Fruit fly (Drosophila melanogaster): ENCODE results near the gene Lnk.
A peak's percentile ranks its signal among the peaks of the same experiment; 100 is the strongest.

Lnk gene

DNA sequence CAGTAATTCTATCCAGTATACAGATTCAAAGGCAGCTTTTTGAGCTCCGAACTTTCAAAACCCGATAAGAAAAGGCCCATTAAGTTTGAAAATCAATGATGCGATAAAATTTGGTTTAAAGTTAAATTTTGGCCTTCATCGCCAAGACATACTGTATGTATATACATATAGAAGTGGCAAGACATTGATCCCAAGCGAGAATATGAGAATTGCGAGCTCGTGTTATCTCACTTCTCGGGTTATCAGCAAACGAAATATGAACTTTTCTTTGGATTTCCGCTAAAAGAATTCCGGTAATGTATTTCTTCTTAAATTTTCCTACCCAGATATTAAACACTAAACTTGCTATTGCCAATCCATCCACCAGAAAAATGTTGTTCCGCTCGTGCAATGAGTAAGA is 11.3 kb upstream of the Lnk start:
- TF ChIP-seq CG13204 (GFP tag; optimal IDR thresholded peaks at IDR 0.05) (no peak), EcR (GFP tag; optimal IDR thresholded peaks at IDR 0.05) (peak; percentile 78), CG4496 (GFP tag; IDR thresholded peaks at IDR 0.05) (no peak)

DNA sequence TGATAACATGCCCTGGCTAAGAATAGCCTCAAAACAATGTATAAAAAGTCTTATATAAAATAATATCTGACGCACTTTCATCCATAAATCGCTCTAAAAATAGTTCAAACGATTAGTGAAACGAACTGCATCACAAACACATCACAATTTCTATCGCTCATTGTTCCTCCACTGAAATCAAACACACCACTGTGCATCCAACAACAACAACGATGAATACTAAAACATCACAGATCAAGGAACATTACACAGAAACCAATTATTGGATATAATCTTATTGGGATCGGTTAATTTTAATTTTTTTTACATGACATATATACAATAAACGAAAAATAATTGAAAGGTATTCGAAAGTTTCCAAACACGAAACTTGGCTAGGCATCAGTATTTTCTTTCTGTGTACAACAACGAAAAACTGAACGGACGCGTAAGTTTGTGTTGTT is 9.0 kb upstream of the Lnk start:
- TF ChIP-seq CG8159 (tag; optimal IDR thresholded peaks at IDR 0.05) = peak; percentile 19
- peak; percentile 70 for TF ChIP-seq CG32121 (GFP tag; IDR thresholded peaks at IDR 0.05)
- TF ChIP-seq gl (tag; optimal IDR thresholded peaks at IDR 0.05) = no peak
- TF ChIP-seq CG8301 (tag; optimal IDR thresholded peaks at IDR 0.05) = peak; percentile 73
- TF ChIP-seq rn (GFP tag; IDR thresholded peaks at IDR 0.05) = peak; percentile 13; the same call in 1 of the 2 replicates
- peak; percentile 82 for TF ChIP-seq Ets98B (GFP tag; IDR thresholded peaks at IDR 0.05)
- TF ChIP-seq CG14655 (GFP tag; optimal IDR thresholded peaks at IDR 0.05) = peak; percentile 68
- TF ChIP-seq EcR (GFP tag; optimal IDR thresholded peaks at IDR 0.05) = no peak
- no peak for TF ChIP-seq CG15710 (tag; optimal IDR thresholded peaks at IDR 0.05)
- TF ChIP-seq CG10348 (GFP tag; IDR thresholded peaks at IDR 0.05) = no peak
- no peak for TF ChIP-seq Pif1B (GFP tag; optimal IDR thresholded peaks at IDR 0.05)
- TF ChIP-seq CG17806 (tag; optimal IDR thresholded peaks at IDR 0.05) = peak; percentile 1
- TF ChIP-seq CG9948 (tag; optimal IDR thresholded peaks at IDR 0.05) = no peak
- no peak for TF ChIP-seq CG34367 (tag; optimal IDR thresholded peaks at IDR 0.05)
- TF ChIP-seq CG12605 (GFP tag; IDR thresholded peaks at IDR 0.05) = peak; percentile 49; the same call in 1 of the 2 replicates
- TF ChIP-seq Pif1A (GFP tag; optimal IDR thresholded peaks at IDR 0.05) = peak; percentile 38
- no peak for TF ChIP-seq Snoo (tag; optimal IDR thresholded peaks at IDR 0.05)
- no peak for TF ChIP-seq D1 (tag; optimal IDR thresholded peaks at IDR 0.05)

DNA sequence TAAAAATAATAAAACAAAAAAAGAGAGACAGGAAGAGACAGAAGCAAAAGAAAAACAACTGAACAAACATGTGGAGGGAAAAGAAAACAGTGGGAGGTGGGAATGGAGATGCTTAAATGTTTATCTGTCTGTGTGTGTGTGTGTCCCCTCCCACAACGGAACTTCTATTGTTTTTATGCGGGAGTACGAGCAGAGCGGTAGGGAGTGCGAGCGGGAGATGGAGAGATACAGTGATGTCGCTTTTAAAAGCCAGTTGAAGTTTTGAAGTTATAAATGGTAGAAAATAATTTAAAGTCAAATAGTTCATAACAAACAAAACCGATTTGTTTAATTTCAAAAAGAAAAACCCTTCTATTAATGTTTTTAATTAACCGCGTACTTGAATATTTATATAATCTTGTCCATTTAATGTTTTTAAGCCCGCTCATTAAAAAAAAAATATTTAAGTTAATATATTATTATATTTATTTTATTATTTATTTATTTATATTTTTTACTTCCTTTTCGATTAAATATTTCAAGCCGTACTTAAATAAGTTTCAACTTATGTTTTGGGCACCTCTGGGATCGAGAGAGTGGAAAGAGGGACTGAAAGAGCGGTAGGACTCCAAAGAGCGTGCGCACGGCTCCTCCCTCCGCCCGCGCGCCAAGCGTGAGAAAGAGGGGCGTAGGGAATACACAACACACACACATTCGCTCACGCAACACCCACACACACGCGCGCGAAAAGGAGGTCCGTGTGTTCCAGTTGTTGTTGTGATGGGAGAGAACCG is 8.0 kb upstream of the Lnk start:
- TF ChIP-seq D1 (tag; optimal IDR thresholded peaks at IDR 0.05) (no peak), CG13204 (GFP tag; optimal IDR thresholded peaks at IDR 0.05) (peak; percentile 42), CG32121 (GFP tag; IDR thresholded peaks at IDR 0.05) (peak; percentile 59; the same call in 1 of the 2 replicates), EcR (GFP tag; optimal IDR thresholded peaks at IDR 0.05) (no peak), rn (GFP tag; IDR thresholded peaks at IDR 0.05) (0 out of 2 replicates have a peak, but pooled peaks have one; percentile 18), Pif1B (GFP tag; optimal IDR thresholded peaks at IDR 0.05) (peak; percentile 1), CG15710 (tag; optimal IDR thresholded peaks at IDR 0.05) (peak; percentile 59), CG17806 (tag; optimal IDR thresholded peaks at IDR 0.05) (peak; percentile 57), CG4496 (GFP tag; IDR thresholded peaks at IDR 0.05) (peak; percentile 61), CG8301 (tag; optimal IDR thresholded peaks at IDR 0.05) (no peak), CG8159 (tag; optimal IDR thresholded peaks at IDR 0.05) (peak; percentile 63), fd96Ca (GFP tag; IDR thresholded peaks at IDR 0.05) (no peak), Ets98B (GFP tag; IDR thresholded peaks at IDR 0.05) (peak; percentile 11; the same call in 1 of the 2 replicates), Snoo (tag; optimal IDR thresholded peaks at IDR 0.05) (peak; percentile 48), CG14655 (GFP tag; optimal IDR thresholded peaks at IDR 0.05) (peak; percentile 63), CG34367 (tag; optimal IDR thresholded peaks at IDR 0.05) (peak; percentile 14), Pif1A (GFP tag; optimal IDR thresholded peaks at IDR 0.05) (peak; percentile 4), CG12605 (GFP tag; IDR thresholded peaks at IDR 0.05) (peak; percentile 11), CG9948 (tag; optimal IDR thresholded peaks at IDR 0.05) (peak; percentile 67), CG10348 (GFP tag; IDR thresholded peaks at IDR 0.05) (no peak), gl (tag; optimal IDR thresholded peaks at IDR 0.05) (no peak)

DNA sequence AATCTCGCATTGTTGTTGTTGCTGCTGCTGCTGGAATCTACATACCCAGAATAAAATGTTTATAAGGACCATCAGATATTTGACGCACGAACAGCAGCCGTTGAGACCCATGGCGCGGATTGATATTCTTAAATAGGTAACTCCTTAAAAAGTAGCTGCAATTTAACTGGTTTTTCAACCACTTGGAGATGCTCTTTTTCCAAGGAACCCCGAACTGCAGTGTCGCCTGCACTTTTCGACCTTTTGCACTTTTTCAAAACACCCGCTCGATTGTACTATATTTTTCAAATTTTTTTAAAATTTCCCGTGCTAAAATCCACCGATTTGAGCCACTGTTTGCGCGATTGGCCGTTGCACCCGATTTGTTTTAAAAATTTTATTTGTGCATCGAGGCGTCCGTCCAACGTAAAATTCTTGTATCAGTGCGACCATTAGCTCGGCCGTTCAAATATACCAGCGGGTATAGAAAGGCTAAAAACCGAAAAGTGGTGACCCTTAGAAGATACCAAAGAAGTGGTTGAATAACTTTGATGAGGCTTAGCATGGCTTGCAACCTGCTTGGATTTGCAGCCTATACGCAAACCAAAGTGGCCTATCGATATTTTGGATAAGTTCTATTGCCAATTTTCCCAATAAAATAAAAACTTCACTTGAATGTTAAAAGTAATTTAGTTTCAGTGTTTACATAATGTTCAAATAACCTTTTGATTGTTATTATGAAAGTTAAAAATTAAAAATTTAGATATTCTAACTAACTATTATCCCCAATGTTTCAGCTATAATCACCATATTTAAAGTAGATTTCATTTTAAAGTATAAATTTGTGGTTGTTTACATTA is 7.2 kb upstream of the Lnk start, which contains the start of gene Tsp96F:
Gene Tsp96F, minus strand, starts transcription at position 457 of the 839 bp plus-strand sequence.
- TF ChIP-seq Snoo (tag; optimal IDR thresholded peaks at IDR 0.05) (no peak), Pif1A (GFP tag; optimal IDR thresholded peaks at IDR 0.05) (no peak), D1 (tag; optimal IDR thresholded peaks at IDR 0.05) (peak; percentile 18), CG12605 (GFP tag; IDR thresholded peaks at IDR 0.05) (peak; percentile 42), fd96Ca (GFP tag; IDR thresholded peaks at IDR 0.05) (no peak), Ets98B (GFP tag; IDR thresholded peaks at IDR 0.05) (no peak), CG32121 (GFP tag; IDR thresholded peaks at IDR 0.05) (no peak), EcR (GFP tag; optimal IDR thresholded peaks at IDR 0.05) (peak; percentile 14), CG13204 (GFP tag; optimal IDR thresholded peaks at IDR 0.05) (no peak), CG10348 (GFP tag; IDR thresholded peaks at IDR 0.05) (no peak), CG8301 (tag; optimal IDR thresholded peaks at IDR 0.05) (no peak), CG4496 (GFP tag; IDR thresholded peaks at IDR 0.05) (0 out of 3 replicates have a peak, but pooled peaks have one; percentile 40)

DNA sequence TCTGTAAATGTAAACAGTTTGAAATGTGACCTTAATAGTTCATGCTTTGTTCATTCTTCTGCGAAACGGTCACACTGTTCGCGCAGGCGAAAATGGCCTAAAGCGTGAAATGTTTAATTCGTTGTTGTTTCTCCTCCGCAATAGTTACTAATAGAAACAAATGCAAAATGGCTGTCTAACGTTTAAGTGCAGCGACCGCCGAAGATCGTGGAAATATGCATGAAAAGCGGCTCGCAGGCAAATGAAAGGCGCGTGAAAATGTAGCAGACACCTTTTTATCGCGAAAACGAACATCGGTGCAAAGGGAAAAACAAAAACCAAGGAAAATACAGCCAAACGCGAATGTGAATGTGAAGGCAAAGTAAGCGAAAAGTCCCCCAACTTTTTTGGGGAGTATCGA is 6.4 kb upstream of the Lnk start, which contains the start of gene SppL:
Gene SppL, plus strand, starts transcription at position 70 of the 400 bp plus-strand sequence.
- TF ChIP-seq rn (GFP tag; IDR thresholded peaks at IDR 0.05) (no peak), CG4496 (GFP tag; IDR thresholded peaks at IDR 0.05) (no peak), Ets98B (GFP tag; IDR thresholded peaks at IDR 0.05) (no peak), CG14655 (GFP tag; optimal IDR thresholded peaks at IDR 0.05) (no peak), CG15710 (tag; optimal IDR thresholded peaks at IDR 0.05) (no peak), Snoo (tag; optimal IDR thresholded peaks at IDR 0.05) (no peak), CG17806 (tag; optimal IDR thresholded peaks at IDR 0.05) (no peak)

Measured in whole organism, pupa.